Fruit fly (Drosophila melanogaster): ENCODE data around the gene Hers.

Hers gene

DNA sequence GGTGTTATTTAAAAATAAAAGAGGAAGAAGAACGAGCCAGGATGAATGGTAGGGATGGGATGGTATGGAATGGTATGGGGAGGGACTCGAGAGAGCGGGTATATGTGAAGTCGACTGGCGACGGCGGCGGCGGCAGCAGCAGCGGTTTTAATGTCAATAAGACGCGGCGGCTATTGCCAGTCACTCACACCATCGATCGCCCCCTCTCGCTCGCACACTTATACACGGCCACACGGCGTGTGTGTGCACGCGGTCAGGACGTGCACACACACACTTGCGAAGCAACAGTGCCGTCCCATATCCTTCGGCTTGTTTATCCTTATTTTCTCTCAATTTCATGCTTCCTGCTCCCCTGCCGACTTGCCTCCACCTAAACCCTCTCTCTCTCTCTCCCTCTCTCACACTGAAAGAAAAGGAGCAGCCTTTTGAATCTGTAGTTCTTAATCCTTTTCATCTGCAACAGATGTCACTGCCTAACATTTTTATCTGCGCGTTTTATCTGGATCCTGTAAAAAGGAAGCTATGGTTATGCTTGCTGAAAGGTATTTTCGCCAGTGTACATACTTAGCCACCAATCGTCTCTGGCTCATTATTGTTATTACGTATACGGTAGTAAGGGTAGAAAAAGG is 23.3 kb downstream of the Hers start (continued):
- TF ChIP-seq hkb (optimal IDR thresholded peaks at IDR 0.05) (no peak), hkb (GFP tag; IDR thresholded peaks at IDR 0.05) (peak; percentile 75; the same call in 1 of the 2 replicates), bowl (GFP tag; IDR thresholded peaks at IDR 0.05) (no peak), CG3847 (GFP tag; IDR thresholded peaks at IDR 0.05) (peak; percentile 79), C15 (GFP tag; IDR thresholded peaks at IDR 0.05) (peak; percentile 59; the same call in 1 of the 3 replicates), CG7372 (GFP tag; IDR thresholded peaks at IDR 0.05) (peak; percentile 80), CG2116 (GFP tag; optimal IDR thresholded peaks at IDR 0.05) (peak; percentile 52), CG10366 (GFP tag; IDR thresholded peaks at IDR 0.05) (peak; percentile 81), CG17359 (tag; optimal IDR thresholded peaks at IDR 0.05) (peak; percentile 82), CG9609 (GFP tag; optimal IDR thresholded peaks at IDR 0.05) (peak; percentile 91), eve (GFP tag; optimal IDR thresholded peaks at IDR 0.05) (peak in 1 of 2 experiments; percentile 86), BtbVII (GFP tag; optimal IDR thresholded peaks at IDR 0.05) (peak; percentile 71), CG4424 (GFP tag; optimal IDR thresholded peaks at IDR 0.05) (peak; percentile 81), CG6854 (GFP tag; optimal IDR thresholded peaks at IDR 0.05) (peak; percentile 67), gsb-n (tag; optimal IDR thresholded peaks at IDR 0.05) (peak; percentile 81), kay (GFP tag; optimal IDR thresholded peaks at IDR 0.05) (peak; percentile 35), CG13424 (tag; optimal IDR thresholded peaks at IDR 0.05) (peak; percentile 81), CG13775 (GFP tag; optimal IDR thresholded peaks at IDR 0.05) (peak; percentile 79), E2f2 (GFP tag; IDR thresholded peaks at IDR 0.05) (peak; percentile 53; the same call in 1 of the 2 replicates), NfI (GFP tag; optimal IDR thresholded peaks at IDR 0.05) (peak; percentile 90), CG17385 (GFP tag; optimal IDR thresholded peaks at IDR 0.05) (peak; percentile 75), Ada2b (GFP tag; IDR thresholded peaks at IDR 0.05) (peak; percentile 73), ind (GFP tag; optimal IDR thresholded peaks at IDR 0.05) (peak; percentile 88), HmgD (GFP tag; optimal IDR thresholded peaks at IDR 0.05) (peak; percentile 48), CG9437 (GFP tag; optimal IDR thresholded peaks at IDR 0.05) (peak; percentile 53), Hsf (GFP tag; optimal IDR thresholded peaks at IDR 0.05) (peak; percentile 89), ATbp (GFP tag; optimal IDR thresholded peaks at IDR 0.05) (peak; percentile 81), CTCF (GFP tag; optimal IDR thresholded peaks at IDR 0.05) (no peak), MESR4 (GFP tag; optimal IDR thresholded peaks at IDR 0.05) (peak; percentile 40), org-1 (GFP tag; optimal IDR thresholded peaks at IDR 0.05) (peak; percentile 84), CG2120 (GFP tag; optimal IDR thresholded peaks at IDR 0.05) (peak; percentile 93), tin (GFP tag; optimal IDR thresholded peaks at IDR 0.05) (peak; percentile 80), ham (GFP tag; IDR thresholded peaks at IDR 0.05) (no peak; the same call in 1 of the 2 replicates), hb (GFP tag; IDR thresholded peaks at IDR 0.05; ENCODE audit: partially characterized antibody) (no peak), CG16815 (GFP tag; optimal IDR thresholded peaks at IDR 0.05) (peak; percentile 88), rib (GFP tag; IDR thresholded peaks at IDR 0.05) (peak; percentile 79), CG2202 (tag; optimal IDR thresholded peaks at IDR 0.05) (peak; percentile 75), CG12219 (GFP tag; optimal IDR thresholded peaks at IDR 0.05) (peak; percentile 79), Kr (GFP tag; optimal IDR thresholded peaks at IDR 0.05) (peak; percentile 33), Sry-δ (GFP tag; optimal IDR thresholded peaks at IDR 0.05) (peak; percentile 36), CG1647 (GFP tag; optimal IDR thresholded peaks at IDR 0.05) (peak; percentile 74), Dref (GFP tag; IDR thresholded peaks at IDR 0.05) (no peak), CG7987 (GFP tag; optimal IDR thresholded peaks at IDR 0.05) (peak; percentile 67), wor (GFP tag; IDR thresholded peaks at IDR 0.05) (peak; percentile 57), BEAF-32 (GFP tag; optimal IDR thresholded peaks at IDR 0.05) (no peak), Fer2 (tag; optimal IDR thresholded peaks at IDR 0.05) (peak; percentile 54), CG11093 (GFP tag; IDR thresholded peaks at IDR 0.05) (peak; percentile 64; the same call in 2 of the 3 replicates), HHEX (GFP tag; optimal IDR thresholded peaks at IDR 0.05) (peak; percentile 81), GATAe (GFP tag; conservative IDR thresholded peaks at IDR 0.05) (no peak; the same call in 1 of the 2 replicates), vvl (GFP tag; IDR thresholded peaks at IDR 0.05) (peak; percentile 85), CG11695 (GFP tag; IDR thresholded peaks at IDR 0.05) (peak; percentile 55; the same call in 1 of the 3 replicates)
